Fruit fly (Drosophila melanogaster): ENCODE data around the gene CG17202.

The CG17202 gene

dm6 chr3R:12451376-12451775, 28.8 kb downstream of the CG17202 start (continued):
- TF ChIP-seq CG11762 (GFP tag; optimal IDR thresholded peaks at IDR 0.05; ENCODE audit: insufficient read depth) (peak; percentile 6), CG11902 (GFP tag; optimal IDR thresholded peaks at IDR 0.05) (peak; percentile 24), CG8119 (GFP tag; IDR thresholded peaks at IDR 0.05) (peak; percentile 53; the same call in 2 of the 3 replicates), vri (GFP tag; optimal IDR thresholded peaks at IDR 0.05) (no peak), CG3919 (GFP tag; optimal IDR thresholded peaks at IDR 0.05) (peak; percentile 30), CG10669 (GFP tag; optimal IDR thresholded peaks at IDR 0.05) (no peak), eg (GFP tag; IDR thresholded peaks at IDR 0.05) (peak; percentile 65; the same call in 1 of the 3 replicates), Lpt (GFP tag; optimal IDR thresholded peaks at IDR 0.05) (no peak), Smox (GFP tag; optimal IDR thresholded peaks at IDR 0.05) (no peak), Eip75B (GFP tag; optimal IDR thresholded peaks at IDR 0.05) (no peak), ss (GFP tag; optimal IDR thresholded peaks at IDR 0.05) (no peak), CG10631 (GFP tag; optimal IDR thresholded peaks at IDR 0.05) (no peak), dsx (GFP tag; optimal IDR thresholded peaks at IDR 0.05; ENCODE audit: poor library complexity, severe bottlenecking) (no peak)

dm6 chr3R:12451888-12452514, 29.4 kb downstream of the CG17202 start, which contains the start of gene CG5509:
TSS of gene CG5509 (plus strand) at chr3R:12452464.
- TF ChIP-seq Met (GFP tag; optimal IDR thresholded peaks at IDR 0.05) (no peak), dsx (GFP tag; optimal IDR thresholded peaks at IDR 0.05; ENCODE audit: poor library complexity, severe bottlenecking) (peak; percentile 28), Sox15 (GFP tag; optimal IDR thresholded peaks at IDR 0.05) (no peak), Eip78C (GFP tag) (peak; percentile 22), CG9139 (GFP tag; optimal IDR thresholded peaks at IDR 0.05) (no peak), dac (GFP tag; optimal IDR thresholded peaks at IDR 0.05) (no peak), salr (GFP tag; optimal IDR thresholded peaks at IDR 0.05) (no peak), vri (GFP tag; optimal IDR thresholded peaks at IDR 0.05) (no peak), CG8119 (GFP tag; IDR thresholded peaks at IDR 0.05) (no peak), CG34406 (GFP tag; optimal IDR thresholded peaks at IDR 0.05) (no peak), ss (GFP tag; optimal IDR thresholded peaks at IDR 0.05) (no peak), CG6276 (GFP tag; optimal IDR thresholded peaks at IDR 0.05) (no peak), topi (GFP tag; optimal IDR thresholded peaks at IDR 0.05) (no peak), Smox (GFP tag; optimal IDR thresholded peaks at IDR 0.05) (no peak), eg (GFP tag; IDR thresholded peaks at IDR 0.05) (peak; percentile 52; the same call in 2 of the 3 replicates), CG11902 (GFP tag; optimal IDR thresholded peaks at IDR 0.05) (no peak), CG10631 (GFP tag; optimal IDR thresholded peaks at IDR 0.05) (no peak), CG32006 (GFP tag; optimal IDR thresholded peaks at IDR 0.05) (no peak), CG11294 (GFP tag; IDR thresholded peaks at IDR 0.05) (no peak), Gug (GFP tag; IDR thresholded peaks at IDR 0.05) (no peak), Blimp-1 (GFP tag; optimal IDR thresholded peaks at IDR 0.05) (no peak), Eip75B (GFP tag; optimal IDR thresholded peaks at IDR 0.05) (no peak), acj6 (GFP tag; optimal IDR thresholded peaks at IDR 0.05) (no peak), achi (GFP tag; optimal IDR thresholded peaks at IDR 0.05) (no peak), esn (GFP tag; optimal IDR thresholded peaks at IDR 0.05) (no peak), Hr38 (GFP tag; optimal IDR thresholded peaks at IDR 0.05) (no peak), CG6792 (GFP tag; optimal IDR thresholded peaks at IDR 0.05) (no peak), pdm3 (GFP tag; optimal IDR thresholded peaks at IDR 0.05) (no peak), fd59A (GFP tag; optimal IDR thresholded peaks at IDR 0.05) (no peak), Hr39 (GFP tag; optimal IDR thresholded peaks at IDR 0.05) (no peak), CG15336 (GFP tag; IDR thresholded peaks at IDR 0.05) (peak; percentile 29; the same call in 1 of the 2 replicates)

dm6 chr3R:12454492-12454891, 31.9 kb downstream of the CG17202 start:
- no peak for TF ChIP-seq CG31627 (GFP tag; optimal IDR thresholded peaks at IDR 0.05)
- no peak for TF ChIP-seq Hr38 (GFP tag; optimal IDR thresholded peaks at IDR 0.05)
- TF ChIP-seq Gug (GFP tag; IDR thresholded peaks at IDR 0.05) = no peak
- no peak for TF ChIP-seq Blimp-1 (GFP tag; optimal IDR thresholded peaks at IDR 0.05)
- TF ChIP-seq CG11762 (GFP tag; optimal IDR thresholded peaks at IDR 0.05; ENCODE audit: insufficient read depth) = no peak
- no peak for TF ChIP-seq Met (GFP tag; optimal IDR thresholded peaks at IDR 0.05)
- TF ChIP-seq CG4318 (GFP tag; optimal IDR thresholded peaks at IDR 0.05) = no peak
- no peak for TF ChIP-seq Sox102F (GFP tag; optimal IDR thresholded peaks at IDR 0.05)
- TF ChIP-seq Eip78C (GFP tag) = no peak
- TF ChIP-seq fkh (GFP tag; optimal IDR thresholded peaks at IDR 0.05) = no peak
- TF ChIP-seq CG6792 (GFP tag; optimal IDR thresholded peaks at IDR 0.05) = no peak
- TF ChIP-seq CG9139 (GFP tag; optimal IDR thresholded peaks at IDR 0.05) = no peak
- TF ChIP-seq CG3032 (tag; optimal IDR thresholded peaks at IDR 0.05) = no peak
- TF ChIP-seq ss (GFP tag; optimal IDR thresholded peaks at IDR 0.05) = no peak
- TF ChIP-seq CG8119 (GFP tag; IDR thresholded peaks at IDR 0.05) = no peak
- TF ChIP-seq spab (GFP tag; optimal IDR thresholded peaks at IDR 0.05) = no peak

Measured in whole organism, prepupa.